Worm (Caenorhabditis elegans): Measurements from ENCODE around the gene pha-4.

DNA sequence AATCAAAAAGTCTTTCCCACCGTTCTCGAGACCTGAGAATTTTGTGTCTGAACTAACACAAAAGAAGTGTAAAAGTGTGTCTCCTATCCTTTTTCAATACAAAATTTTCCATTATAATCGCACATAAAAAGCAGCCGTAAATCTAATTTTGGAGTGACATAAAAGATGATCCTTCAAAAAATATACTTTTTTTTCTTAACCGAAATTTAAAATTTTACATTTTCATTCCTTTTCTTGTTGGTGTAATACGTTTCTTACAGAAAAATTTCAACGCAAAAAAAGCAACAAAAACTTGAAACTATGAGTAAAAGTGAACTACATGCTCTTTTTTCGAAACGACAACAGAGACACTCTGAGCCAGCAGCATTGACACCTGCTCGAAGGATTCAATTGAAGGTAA lies 54.2 kb downstream of the pha-4 start, which contains the start of gene Y44A6D.6:
- TF ChIP-seq ama-1 (optimal IDR thresholded peaks at IDR 0.05) (no peak), sea-1 (GFP tag; conservative IDR thresholded peaks at IDR 0.05) (no peak), F13C5.2 (tag; optimal IDR thresholded peaks at IDR 0.05) (no peak), hmbx-1 (tag; optimal IDR thresholded peaks at IDR 0.05) (no peak), tra-4 (tag; optimal IDR thresholded peaks at IDR 0.05) (no peak), flt-1 (GFP tag; IDR thresholded peaks at IDR 0.05) (no peak), aly-1 (tag; optimal IDR thresholded peaks at IDR 0.05) (no peak), ets-7 (tag; optimal IDR thresholded peaks at IDR 0.05) (no peak), tbx-37 (GFP tag; conservative IDR thresholded peaks at IDR 0.05) (no peak), scrt-1 (GFP tag; IDR thresholded peaks at IDR 0.05) (no peak), tbx-11 (GFP tag; IDR thresholded peaks at IDR 0.05) (no peak), hmg-4 (GFP tag; optimal IDR thresholded peaks at IDR 0.05) (no peak)
